Fruit fly (Drosophila melanogaster) whole organism, embryonic: Measurements from ENCODE around the gene phol.

Experiments
- Aef1 ChIP-seq: fragments of 200-800 bp; sonication (Bioruptor generic); IDR thresholded peaks from 3 replicates; pipeline ENCODE4 v1.3.6; 2022; ENCODE audit warnings: missing biosample characterization, missing genetic modification characterization
- Blimp-1 ChIP-seq: fragments of 200-800 bp; sonication (Bioruptor generic); optimal IDR thresholded peaks from 3 replicates; lab custom pipeline; 2018; ENCODE audit warnings: missing biosample characterization, missing genetic modification characterization, mild to moderate bottlenecking, moderate library complexity, missing genetic modification reagents
- BtbVII ChIP-seq: fragments of 200-800 bp; sonication (Bioruptor generic); optimal IDR thresholded peaks from 3 replicates; lab custom pipeline; 2017; ENCODE audit warnings: missing biosample characterization, mild to moderate bottlenecking, missing genetic modification characterization
- CG10267 ChIP-seq: fragments of 200-800 bp; sonication (Bioruptor generic); optimal IDR thresholded peaks from 2 replicates; lab custom pipeline; 2018; ENCODE audit warnings: missing biosample characterization, mild to moderate bottlenecking, missing genetic modification characterization, moderate library complexity
- CG11093 ChIP-seq: fragments of 200-800 bp; sonication (Bioruptor generic); IDR thresholded peaks from 3 replicates; pipeline ENCODE4 v1.3.6; 2022; ENCODE audit warnings: missing biosample characterization, missing genetic modification characterization
- CG11723 ChIP-seq: fragments of 200-800 bp; sonication (Bioruptor generic); optimal IDR thresholded peaks from 2 replicates; lab custom pipeline; 2017; ENCODE audit warnings: missing biosample characterization, mild to moderate bottlenecking, missing genetic modification characterization
- CG17328 ChIP-seq: fragments of 200-800 bp; sonication (Bioruptor generic); IDR thresholded peaks from 2 replicates; pipeline ENCODE4 v1.3.6; 2022; ENCODE audit warnings: missing biosample characterization, missing genetic modification characterization
- CG17359 ChIP-seq: fragments of 200-800 bp; sonication (Bioruptor generic); optimal IDR thresholded peaks from 3 replicates; lab custom pipeline; 2018; ENCODE audit warnings: missing biosample characterization, mild to moderate bottlenecking, missing genetic modification characterization, moderate library complexity
- CG2202 ChIP-seq: fragments of 200-800 bp; sonication (Bioruptor generic); optimal IDR thresholded peaks from 2 replicates; lab custom pipeline; 2018; ENCODE audit warnings: missing biosample characterization, mild to moderate bottlenecking, missing genetic modification characterization
- CG31365 ChIP-seq: fragments of 200-800 bp; sonication (Bioruptor generic); optimal IDR thresholded peaks from 2 replicates; lab custom pipeline; 2018; ENCODE audit warnings: missing biosample characterization, mild to moderate bottlenecking, missing genetic modification characterization
- CG3838 ChIP-seq: fragments of 200-800 bp; sonication (Bioruptor generic); optimal IDR thresholded peaks from 3 replicates; lab custom pipeline; 2016; ENCODE audit warnings: missing biosample characterization, missing genetic modification characterization
- CG3995 ChIP-seq: fragments of 200-800 bp; sonication (Bioruptor generic); optimal IDR thresholded peaks from 3 replicates; lab custom pipeline; 2016; ENCODE audit warnings: missing biosample characterization, missing genetic modification characterization
- CG42726 ChIP-seq: fragments of 200-800 bp; sonication (Bioruptor generic); IDR thresholded peaks from 2 replicates; pipeline ENCODE4 v1.3.6; 2022; ENCODE audit warnings: missing biosample characterization, missing genetic modification characterization; ENCODE audit not compliant: partially characterized antibody
- CG4854 ChIP-seq: fragments of 200-800 bp; sonication (Bioruptor generic); optimal IDR thresholded peaks from 2 replicates; lab custom pipeline; 2016; ENCODE audit warnings: missing biosample characterization, missing genetic modification characterization, inconsistent platforms
- CG6683 ChIP-seq: fragments of 200-800 bp; sonication (Bioruptor generic); optimal IDR thresholded peaks from 2 replicates; lab custom pipeline; 2017; ENCODE audit warnings: missing biosample characterization, mild to moderate bottlenecking, missing genetic modification characterization, missing genetic modification reagents
- CG6791 ChIP-seq: fragments of 200-800 bp; sonication (Bioruptor generic); IDR thresholded peaks from 3 replicates; pipeline ENCODE4 v1.3.6; 2022; ENCODE audit warnings: missing biosample characterization, missing genetic modification characterization; ENCODE audit not compliant: partially characterized antibody
- CG7963 ChIP-seq: fragments of 200-800 bp; sonication (Bioruptor generic); IDR thresholded peaks from 3 replicates; pipeline ENCODE4 v1.3.6; 2022; ENCODE audit warnings: missing biosample characterization, missing genetic modification characterization; ENCODE audit not compliant: partially characterized antibody
- CG8281 ChIP-seq: fragments of 200-800 bp; sonication (Bioruptor generic); optimal IDR thresholded peaks from 2 replicates; lab custom pipeline; 2018; ENCODE audit warnings: missing biosample characterization, mild to moderate bottlenecking, missing genetic modification characterization, moderate library complexity
- CG8290 ChIP-seq, 3 experiments: fragments of 200-800 bp; sonication (Bioruptor generic); optimal IDR thresholded peaks; 2 replicates each; lab custom pipeline; 2016 to 2019; ENCODE audit warnings: missing biosample characterization in 3 of 3, missing genetic modification characterization in 3 of 3, mild to moderate bottlenecking in 2 of 3, moderate library complexity in 1 of 3
- CG9437 ChIP-seq: fragments of 200-800 bp; sonication (Bioruptor generic); optimal IDR thresholded peaks from 2 replicates; lab custom pipeline; 2018; ENCODE audit warnings: missing biosample characterization, mild to moderate bottlenecking, missing genetic modification characterization
- Chrac-16 ChIP-seq: fragments of 200-800 bp; sonication (Bioruptor generic); optimal IDR thresholded peaks from 3 replicates; lab custom pipeline; 2016; ENCODE audit warnings: missing biosample characterization, missing genetic modification characterization
- Elba2 ChIP-seq: fragments of 200-800 bp; sonication (Bioruptor generic); optimal IDR thresholded peaks from 3 replicates; lab custom pipeline; 2016; ENCODE audit warnings: missing biosample characterization, missing genetic modification characterization
- Ets65A ChIP-seq: fragments of 200-800 bp; sonication (Bioruptor generic); peaks from one replicate; lab custom pipeline; 2016; ENCODE audit warnings: missing biosample characterization, missing genetic modification characterization
- Gug ChIP-seq: fragments of 200-800 bp; sonication (Bioruptor generic); IDR thresholded peaks from 4 replicates; pipeline ENCODE4 v1.3.6; 2022; ENCODE audit warnings: missing biosample characterization, missing genetic modification characterization
- Hey ChIP-seq: fragments of 200-800 bp; sonication (Bioruptor generic); optimal IDR thresholded peaks from 3 replicates; lab custom pipeline; 2018; ENCODE audit warnings: missing biosample characterization, mild to moderate bottlenecking, missing genetic modification characterization
- MESR4 ChIP-seq: fragments of 200-800 bp; sonication (Bioruptor generic); optimal IDR thresholded peaks from 2 replicates; lab custom pipeline; 2018; ENCODE audit warnings: missing biosample characterization, mild to moderate bottlenecking, missing genetic modification characterization, moderate library complexity
- Mrtf ChIP-seq: fragments of 200-800 bp; sonication (Bioruptor generic); IDR thresholded peaks from 3 replicates; pipeline ENCODE4 v1.3.6; 2022; ENCODE audit warnings: missing biosample characterization, missing genetic modification characterization
- Six4 ChIP-seq: fragments of 200-800 bp; sonication (Bioruptor generic); optimal IDR thresholded peaks from 2 replicates; lab custom pipeline; 2016; ENCODE audit warnings: missing biosample characterization, missing genetic modification characterization
- Sox100B ChIP-seq: fragments of 200-800 bp; sonication (Bioruptor generic); optimal IDR thresholded peaks from 3 replicates; lab custom pipeline; 2018; ENCODE audit warnings: missing biosample characterization, mild to moderate bottlenecking, missing genetic modification characterization
- Ssrp ChIP-seq: fragments of 200-800 bp; sonication (Bioruptor generic); optimal IDR thresholded peaks from 2 replicates; lab custom pipeline; 2018; ENCODE audit warnings: missing biosample characterization, mild to moderate bottlenecking, missing genetic modification characterization, moderate library complexity
- TFAM ChIP-seq: fragments of 200-800 bp; sonication (Bioruptor generic); optimal IDR thresholded peaks from 2 replicates; lab custom pipeline; 2017; ENCODE audit warnings: missing biosample characterization, missing genetic modification characterization, inconsistent platforms
- Taf1 ChIP-seq: fragments of 200-800 bp; sonication (Bioruptor generic); IDR thresholded peaks from 2 replicates; pipeline ENCODE4 v1.3.6; 2022; ENCODE audit warnings: missing biosample characterization, missing genetic modification characterization
- bbx ChIP-seq: fragments of 200-800 bp; sonication (Bioruptor generic); IDR thresholded peaks from 2 replicates; pipeline ENCODE4 v1.3.6; 2022; ENCODE audit warnings: missing biosample characterization, missing genetic modification characterization; ENCODE audit not compliant: partially characterized antibody
- dan ChIP-seq: fragments of 200-800 bp; sonication (Bioruptor generic); IDR thresholded peaks from 2 replicates; pipeline ENCODE4 v1.3.6; 2022; ENCODE audit warnings: missing biosample characterization, missing genetic modification characterization
- fru ChIP-seq: fragments of >200 bp; optimal IDR thresholded peaks from 2 replicates; lab custom pipeline; 2017
- grn ChIP-seq: fragments of 200-800 bp; sonication (Bioruptor generic); optimal IDR thresholded peaks from 3 replicates; lab custom pipeline; 2017; ENCODE audit warnings: missing biosample characterization, missing genetic modification characterization
- gt ChIP-seq: fragments of 200-800 bp; sonication (Bioruptor generic); IDR thresholded peaks from 2 replicates; pipeline ENCODE4 v1.3.6; 2022; ENCODE audit warnings: missing biosample characterization, missing genetic modification characterization
- ham ChIP-seq: fragments of 200-800 bp; sonication (Bioruptor generic); IDR thresholded peaks from 2 replicates; pipeline ENCODE4 v1.3.6; 2022; ENCODE audit warnings: missing biosample characterization, missing genetic modification characterization
- jing ChIP-seq: fragments of 200-800 bp; sonication (Bioruptor generic); optimal IDR thresholded peaks from 2 replicates; lab custom pipeline; 2018; ENCODE audit warnings: missing biosample characterization, mild to moderate bottlenecking, missing genetic modification characterization
- kni ChIP-seq: fragments of 200-800 bp; sonication (Bioruptor generic); optimal IDR thresholded peaks from 3 replicates; lab custom pipeline; 2017; ENCODE audit warnings: mild to moderate bottlenecking, missing biosample characterization, missing genetic modification reagents, missing genetic modification characterization
- lmd ChIP-seq: fragments of 200-800 bp; sonication (Bioruptor generic); IDR thresholded peaks from 2 replicates; pipeline ENCODE4 v1.3.6; 2022; ENCODE audit warnings: missing biosample characterization, missing genetic modification characterization
- pb ChIP-seq: fragments of 200-800 bp; sonication (Bioruptor generic); optimal IDR thresholded peaks from 3 replicates; lab custom pipeline; 2016; ENCODE audit warnings: missing biosample characterization, missing genetic modification characterization
- pfk ChIP-seq: fragments of 200-800 bp; sonication (Bioruptor generic); optimal IDR thresholded peaks from 2 replicates; lab custom pipeline; 2018; ENCODE audit warnings: missing biosample characterization, mild to moderate bottlenecking, missing genetic modification characterization, moderate library complexity
- prd ChIP-seq, 3 experiments: fragments of >200 bp in 2 of 3; fragments of 200-800 bp in 1 of 3; sonication (Bioruptor generic) in 1 of 3; optimal IDR thresholded peaks in 2 of 3; IDR thresholded peaks in 1 of 3; 2 replicates in 2 of 3; 3 replicates in 1 of 3; pipeline versions ENCODE4 v1.3.6 to Lab custom; 2017 to 2022; ENCODE audit warnings: missing biosample characterization in 1 of 3, missing genetic modification characterization in 1 of 3
- repo ChIP-seq: fragments of 200-800 bp; sonication (Bioruptor generic); optimal IDR thresholded peaks from 2 replicates; lab custom pipeline; 2016; ENCODE audit warnings: missing biosample characterization, missing genetic modification characterization
- sima ChIP-seq: fragments of 200-800 bp; sonication (Bioruptor generic); optimal IDR thresholded peaks from 2 replicates; lab custom pipeline; 2016; ENCODE audit warnings: missing biosample characterization, missing genetic modification characterization
- stwl ChIP-seq: fragments of 200-800 bp; sonication (Bioruptor generic); optimal IDR thresholded peaks from 3 replicates; lab custom pipeline; 2018; ENCODE audit warnings: missing biosample characterization, mild to moderate bottlenecking, missing genetic modification characterization, moderate library complexity
- tap ChIP-seq: fragments of 200-800 bp; optimal IDR thresholded peaks from 3 replicates; lab custom pipeline; 2019; ENCODE audit warnings: missing biosample characterization, mild to moderate bottlenecking, missing genetic modification characterization, moderate library complexity
- tio ChIP-seq: fragments of 200-800 bp; sonication (Bioruptor generic); optimal IDR thresholded peaks from 2 replicates; lab custom pipeline; 2017; ENCODE audit warnings: missing biosample characterization, missing genetic modification characterization, inconsistent platforms

Gene phol

DNA sequence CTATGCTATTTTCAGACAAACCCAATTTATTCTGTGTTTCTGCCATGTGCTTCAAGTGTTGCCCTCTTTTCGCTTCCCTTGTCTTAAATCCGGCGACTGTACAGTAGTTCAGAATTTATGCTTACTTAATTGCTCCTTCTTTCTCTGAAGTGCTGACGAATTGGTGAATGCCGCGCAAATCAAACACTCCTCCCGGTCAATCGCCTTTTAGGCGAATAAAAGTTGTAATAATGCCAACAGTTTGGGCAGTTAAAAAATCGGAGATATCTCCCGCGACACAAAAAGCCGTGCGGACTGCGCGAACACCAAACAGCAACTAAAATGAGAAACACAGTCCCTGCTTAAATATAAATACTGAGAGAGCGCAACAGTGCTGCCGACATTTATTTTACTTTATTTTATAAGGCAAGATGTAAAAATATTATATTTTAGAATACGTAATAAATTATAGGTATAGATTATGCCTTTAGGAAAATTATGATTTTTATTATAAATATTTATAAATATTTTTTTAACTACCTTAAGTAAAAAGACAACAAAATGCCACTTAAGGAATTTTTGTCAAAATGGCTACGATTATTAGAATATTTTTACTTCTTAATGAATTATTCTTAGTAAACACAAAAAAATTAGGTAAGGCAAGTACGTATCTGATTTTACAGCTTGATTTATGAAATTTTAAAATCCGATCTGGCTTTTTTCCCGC, 49.1 kb upstream of the phol start, which contains the start of gene path:
TSS of gene path (minus strand) at position 322 of the 706 bp plus-strand sequence.
- TF ChIP-seq repo (GFP tag; lab: Kevin White, UChicago) (no peak), BtbVII (GFP tag; lab: Kevin White, UChicago) (peak; percentile 39), TFAM (GFP tag; lab: Kevin White, UChicago) (no peak), CG42726 (GFP tag; lab: Robert Waterston, UW) (peak; percentile 58; the same call in 1 of the 2 replicates), Aef1 (no peak), CG2202 (tag; lab: Kevin White, UChicago) (peak; percentile 13), Ets65A (GFP tag; lab: Kevin White, UChicago) (no peak), CG3838 (GFP tag; lab: Kevin White, UChicago) (no peak), fru (lab: Kevin White, UChicago) (no peak), jing (no peak), Ssrp (tag; lab: Kevin White, UChicago) (no peak), bbx (GFP tag; lab: Robert Waterston, UW) (peak; percentile 67; the same call in 1 of the 2 replicates), Six4 (GFP tag; lab: Kevin White, UChicago) (peak; percentile 41), gt (GFP tag; lab: Robert Waterston, UW) (no peak), kni (peak; percentile 29), CG3995 (GFP tag; lab: Kevin White, UChicago) (no peak), Mrtf (no peak), CG7963 (GFP tag; lab: Robert Waterston, UW) (no peak), pfk (GFP tag; lab: Kevin White, UChicago) (no peak), pb (GFP tag; lab: Kevin White, UChicago) (no peak), prd (optimal IDR thresholded peaks at IDR 0.05; lab: Kevin White, UChicago) (no peak), prd (GFP tag; IDR thresholded peaks at IDR 0.05; lab: Robert Waterston, UW) (0 out of 3 replicates have a peak, but pooled peaks have one; percentile 19), Sox100B (GFP tag; lab: Kevin White, UChicago) (peak; percentile 82), Taf1 (no peak), CG11723 (GFP tag; lab: Kevin White, UChicago) (no peak), sima (no peak), CG9437 (peak; percentile 11), CG8281 (no peak), Hey (tag; lab: Kevin White, UChicago) (no peak), CG10267 (tag; lab: Kevin White, UChicago) (peak; percentile 66), stwl (tag; lab: Kevin White, UChicago) (no peak), Chrac-16 (GFP tag; lab: Kevin White, UChicago) (no peak), Blimp-1 (GFP tag; lab: Kevin White, UChicago) (peak; percentile 66), CG4854 (GFP tag; lab: Kevin White, UChicago) (peak; percentile 20), MESR4 (GFP tag; lab: Kevin White, UChicago) (peak; percentile 18), CG8290 (GFP tag; optimal IDR thresholded peaks at IDR 0.05; lab: Kevin White, UChicago) (peak; percentile 26), CG8290 (tag; optimal IDR thresholded peaks at IDR 0.05; lab: Kevin White, UChicago) (peak in 1 of 2 experiments; percentile 77), grn (GFP tag; lab: Kevin White, UChicago) (no peak), Gug (GFP tag; lab: Robert Waterston, UW) (0 out of 4 replicates have a peak, but pooled peaks have one; percentile 12), CG17328 (GFP tag; lab: Robert Waterston, UW) (peak; percentile 17; the same call in 1 of the 2 replicates), CG17359 (tag; lab: Kevin White, UChicago) (peak; percentile 39), CG31365 (peak; percentile 2), CG6683 (GFP tag; lab: Kevin White, UChicago) (peak; percentile 38), Elba2 (GFP tag; lab: Kevin White, UChicago) (no peak), lmd (GFP tag; lab: Robert Waterston, UW) (no peak), tio (GFP tag; lab: Kevin White, UChicago) (no peak), ham (GFP tag; lab: Robert Waterston, UW) (no peak), tap (tag; lab: Kevin White, UChicago) (peak; percentile 25), CG6791 (peak; percentile 35; the same call in 1 of the 3 replicates), dan (GFP tag; lab: Robert Waterston, UW) (no peak), CG11093 (GFP tag; lab: Robert Waterston, UW) (no peak)
